Fruit fly (Drosophila melanogaster) whole organism, embryonic: ENCODE results near the gene CG33346.

ENCODE experiments used
- Ada2b ChIP-seq: fragments of 200-800 bp; sonication (Bioruptor generic); IDR thresholded peaks from 2 replicates; pipeline ENCODE4 v1.3.6; 2022; ENCODE audit warnings: missing biosample characterization, missing genetic modification characterization
- Aef1 ChIP-seq: fragments of 200-800 bp; sonication (Bioruptor generic); IDR thresholded peaks from 3 replicates; pipeline ENCODE4 v1.3.6; 2022; ENCODE audit warnings: missing biosample characterization, missing genetic modification characterization
- Awh ChIP-seq: fragments of 200-800 bp; sonication (Bioruptor generic); IDR thresholded peaks from 2 replicates; pipeline ENCODE4, ENCODE4 v1.3.6; 2022; ENCODE audit warnings: missing biosample characterization, missing genetic modification characterization
- CG12769 ChIP-seq: fragments of 200-800 bp; sonication (Bioruptor generic); optimal IDR thresholded peaks from 2 replicates; lab custom pipeline; 2019; ENCODE audit warnings: missing biosample characterization, mild to moderate bottlenecking, missing genetic modification characterization, moderate library complexity
- CG13894 ChIP-seq: fragments of 200-800 bp; sonication (Bioruptor generic); optimal IDR thresholded peaks from 3 replicates; lab custom pipeline; 2018; ENCODE audit warnings: missing biosample characterization, mild to moderate bottlenecking, missing genetic modification characterization, moderate library complexity
- CG14441 ChIP-seq: fragments of 200-800 bp; sonication (Bioruptor generic); IDR thresholded peaks from 2 replicates; pipeline ENCODE4 v1.3.6; 2022; ENCODE audit warnings: missing biosample characterization, missing genetic modification characterization
- CG1529 ChIP-seq: fragments of 200-800 bp; sonication (Bioruptor generic); optimal IDR thresholded peaks from 3 replicates; lab custom pipeline; 2018; ENCODE audit warnings: missing biosample characterization, missing genetic modification characterization
- CG18599 ChIP-seq: fragments of 200-800 bp; sonication (Bioruptor generic); optimal IDR thresholded peaks from 3 replicates; lab custom pipeline; 2017; ENCODE audit warnings: missing biosample characterization, missing genetic modification characterization, mild to moderate bottlenecking, moderate library complexity, missing genetic modification reagents
- CG2678 ChIP-seq: fragments of 200-800 bp; sonication (Bioruptor generic); optimal IDR thresholded peaks from 3 replicates; lab custom pipeline; 2019; ENCODE audit warnings: missing biosample characterization, mild to moderate bottlenecking, missing genetic modification characterization, moderate library complexity
- CG2889 ChIP-seq: fragments of 200-800 bp; sonication (Bioruptor generic); IDR thresholded peaks from 3 replicates; pipeline ENCODE4 v1.3.6; 2022; ENCODE audit warnings: missing biosample characterization, missing genetic modification characterization
- CG3407 ChIP-seq: fragments of 200-800 bp; sonication (Bioruptor generic); optimal IDR thresholded peaks from 2 replicates; lab custom pipeline; 2018; ENCODE audit warnings: missing biosample characterization, mild to moderate bottlenecking, missing genetic modification characterization
- CG6175 ChIP-seq: fragments of 200-800 bp; sonication (Bioruptor generic); IDR thresholded peaks from 3 replicates; pipeline ENCODE4 v1.3.6; 2022; ENCODE audit warnings: missing biosample characterization, missing genetic modification characterization
- CG7357 ChIP-seq: fragments of 200-800 bp; sonication (Bioruptor generic); IDR thresholded peaks from 3 replicates; pipeline ENCODE4 v1.3.6; 2022; ENCODE audit warnings: missing biosample characterization, missing genetic modification characterization
- CG7372 ChIP-seq: fragments of 200-800 bp; sonication (Bioruptor generic); IDR thresholded peaks from 2 replicates; pipeline ENCODE4 v1.3.6; 2022; ENCODE audit warnings: missing biosample characterization, missing genetic modification characterization
- Deaf1 ChIP-seq: fragments of 200-800 bp; optimal IDR thresholded peaks from 3 replicates; lab custom pipeline; 2019; ENCODE audit warnings: missing biosample characterization, mild to moderate bottlenecking, missing genetic modification characterization, moderate library complexity
- Fer1 ChIP-seq: fragments of 200-800 bp; sonication (Bioruptor generic); optimal IDR thresholded peaks from 2 replicates; lab custom pipeline; 2017; ENCODE audit warnings: missing biosample characterization, mild to moderate bottlenecking, missing genetic modification characterization
- Lim3 ChIP-seq: fragments of 200-800 bp; sonication (Bioruptor generic); IDR thresholded peaks from 2 replicates; pipeline ENCODE4 v1.3.6; 2022; ENCODE audit warnings: missing biosample characterization, missing genetic modification characterization
- Neu2 ChIP-seq: fragments of 200-800 bp; sonication (Bioruptor generic); optimal IDR thresholded peaks from 3 replicates; lab custom pipeline; 2016; ENCODE audit warnings: missing biosample characterization, missing genetic modification characterization, borderline replicate concordance
- Trl ChIP-seq, 3 experiments: fragments of >200 bp in 2 of 3; fragments of 200-800 bp in 1 of 3; sonication (Bioruptor generic) in 1 of 3; optimal IDR thresholded peaks; 2 replicates in 1 of 3; 3 replicates in 2 of 3; lab custom pipeline; 2016 to 2017; ENCODE audit warnings: missing biosample characterization in 1 of 3, missing genetic modification characterization in 1 of 3
- abd-A ChIP-seq: fragments of 200-800 bp; sonication (Bioruptor generic); optimal IDR thresholded peaks from 3 replicates; lab custom pipeline; 2019; ENCODE audit warnings: missing biosample characterization, mild to moderate bottlenecking, missing genetic modification characterization, moderate library complexity
- bsh ChIP-seq, 2 experiments: fragments of 200-800 bp; sonication (Bioruptor generic); optimal IDR thresholded peaks; 2 replicates each; lab custom pipeline; 2017 to 2018; ENCODE audit warnings: mild to moderate bottlenecking in 2 of 2, missing biosample characterization in 2 of 2, missing genetic modification characterization in 2 of 2, moderate library complexity in 1 of 2
- crol ChIP-seq: fragments of 200-800 bp; sonication (Bioruptor generic); IDR thresholded peaks from 2 replicates; pipeline ENCODE4 v1.3.6; 2022; ENCODE audit warnings: missing biosample characterization, missing genetic modification characterization
- en ChIP-seq: fragments of 200-800 bp; sonication (Bioruptor generic); optimal IDR thresholded peaks from 2 replicates; lab custom pipeline; 2016; ENCODE audit warnings: missing biosample characterization, missing genetic modification characterization
- gt ChIP-seq: fragments of 200-800 bp; sonication (Bioruptor generic); IDR thresholded peaks from 2 replicates; pipeline ENCODE4 v1.3.6; 2022; ENCODE audit warnings: missing biosample characterization, missing genetic modification characterization
- knrl ChIP-seq: fragments of 200-800 bp; sonication (Bioruptor generic); IDR thresholded peaks from 3 replicates; pipeline ENCODE4 v1.3.6; 2022; ENCODE audit warnings: missing biosample characterization, missing genetic modification characterization; ENCODE audit not compliant: partially characterized antibody
- lbe ChIP-seq: fragments of 200-800 bp; sonication (Bioruptor generic); optimal IDR thresholded peaks from 2 replicates; lab custom pipeline; 2016; ENCODE audit warnings: missing biosample characterization, mild to moderate bottlenecking, missing genetic modification characterization
- lmd ChIP-seq: fragments of 200-800 bp; sonication (Bioruptor generic); IDR thresholded peaks from 2 replicates; pipeline ENCODE4 v1.3.6; 2022; ENCODE audit warnings: missing biosample characterization, missing genetic modification characterization
- nerfin-1 ChIP-seq: fragments of 200-800 bp; sonication (Bioruptor generic); optimal IDR thresholded peaks from 3 replicates; lab custom pipeline; 2019; ENCODE audit warnings: missing biosample characterization, mild to moderate bottlenecking, missing genetic modification characterization, moderate library complexity
- repo ChIP-seq: fragments of 200-800 bp; sonication (Bioruptor generic); optimal IDR thresholded peaks from 2 replicates; lab custom pipeline; 2016; ENCODE audit warnings: missing biosample characterization, missing genetic modification characterization
- rib ChIP-seq: fragments of 200-800 bp; sonication (Bioruptor generic); IDR thresholded peaks from 2 replicates; pipeline ENCODE4 v1.3.6; 2022; ENCODE audit warnings: missing biosample characterization, missing genetic modification characterization
- vnd ChIP-seq: fragments of 200-800 bp; sonication (Bioruptor generic); IDR thresholded peaks from 3 replicates; pipeline ENCODE4 v1.3.6; 2022; ENCODE audit warnings: missing biosample characterization, missing genetic modification characterization; ENCODE audit not compliant: partially characterized antibody
- vvl ChIP-seq: fragments of 200-800 bp; sonication (Bioruptor generic); IDR thresholded peaks from 2 replicates; pipeline ENCODE4 v1.3.6; 2022; ENCODE audit warnings: missing biosample characterization, missing genetic modification characterization

CG33346 gene

dm6 chr3R:28650380-28650779 is 18.7 kb upstream of the CG33346 start, which contains the start of gene CG31050:
CG31050 (minus strand) TSS chr3R:28650480.
- no peak for TF ChIP-seq Awh
- TF ChIP-seq, all 482 proteins: peak for 0

DNA sequence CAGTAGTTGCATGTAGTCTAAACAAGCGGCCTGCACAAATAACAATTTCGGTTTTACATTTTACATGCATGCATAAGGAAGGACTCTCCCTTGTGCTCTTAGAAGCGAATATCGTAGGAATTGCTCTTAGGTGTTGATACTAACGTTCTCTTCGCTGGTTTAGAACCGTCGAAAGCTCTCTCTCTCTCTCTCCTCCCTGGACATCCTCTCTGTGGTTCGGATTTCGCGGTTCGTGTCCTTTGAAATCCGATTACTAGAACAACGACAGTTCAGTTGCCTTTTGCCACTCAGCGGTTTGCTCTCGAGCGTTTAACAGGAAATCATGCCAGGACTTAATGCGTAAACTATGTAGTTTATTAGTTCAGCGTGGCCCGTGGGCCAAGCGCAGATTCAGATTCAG is 14.4 kb upstream of the CG33346 start:
- TF ChIP-seq Deaf1 (tag; lab: Kevin White, UChicago) (peak; percentile 91), en (GFP tag; lab: Kevin White, UChicago) (no peak), CG18599 (no peak), CG7372 (GFP tag; lab: Robert Waterston, UW) (no peak), Trl (optimal IDR thresholded peaks at IDR 0.05; lab: Kevin White, UChicago) (peak; percentile 29 to 65), Trl (GFP tag; optimal IDR thresholded peaks at IDR 0.05; lab: Kevin White, UChicago) (no peak), abd-A (tag; lab: Kevin White, UChicago) (peak; percentile 2), CG14441 (GFP tag; lab: Robert Waterston, UW) (no peak)

DNA sequence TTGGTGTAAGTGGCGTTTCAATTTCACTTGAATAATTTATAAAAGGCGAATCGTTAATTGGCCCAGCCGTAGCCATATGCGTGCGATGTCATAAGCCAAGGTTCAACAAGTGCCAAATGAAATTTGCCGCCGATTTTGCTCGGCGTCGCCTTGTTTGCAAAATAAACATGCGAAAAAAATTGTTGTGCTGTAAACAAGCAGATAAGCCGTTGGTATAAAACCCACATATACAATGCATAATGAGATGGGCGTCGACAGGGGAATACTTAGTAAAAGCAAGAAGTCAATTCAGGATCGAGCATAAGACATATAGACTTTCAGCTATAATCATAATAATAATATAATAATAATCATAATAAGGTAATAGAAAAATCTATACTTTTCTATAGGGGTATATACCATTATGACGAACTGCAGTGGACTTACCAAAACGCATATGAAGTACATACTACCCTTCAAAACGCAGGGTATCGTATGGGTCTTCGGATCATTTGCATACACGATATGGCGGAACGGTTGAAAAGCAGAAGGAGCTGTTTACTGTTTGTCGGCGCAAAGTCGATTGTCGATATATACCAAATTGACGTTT is 12.8 kb upstream of the CG33346 start:
- no peak for TF ChIP-seq vvl (GFP tag; lab: Robert Waterston, UW)
- no peak for TF ChIP-seq lmd (GFP tag; lab: Robert Waterston, UW)
- no peak for TF ChIP-seq gt (GFP tag; lab: Robert Waterston, UW)
- no peak for TF ChIP-seq CG2889
- TF ChIP-seq repo (GFP tag; lab: Kevin White, UChicago): no peak
- no peak for TF ChIP-seq knrl (GFP tag; lab: Robert Waterston, UW)
- TF ChIP-seq CG7357: no peak
- TF ChIP-seq CG12769 (tag; lab: Kevin White, UChicago): no peak
- TF ChIP-seq Ada2b: no peak
- TF ChIP-seq CG1529 (GFP tag; lab: Kevin White, UChicago): no peak
- no peak for TF ChIP-seq Lim3 (GFP tag; lab: Robert Waterston, UW)
- TF ChIP-seq rib (GFP tag; lab: Robert Waterston, UW): no peak
- TF ChIP-seq bsh (GFP tag; optimal IDR thresholded peaks at IDR 0.05; lab: Kevin White, UChicago): no peak
- no peak for TF ChIP-seq Neu2 (GFP tag; lab: Kevin White, UChicago)
- no peak for TF ChIP-seq nerfin-1 (tag; lab: Kevin White, UChicago)
- no peak for TF ChIP-seq CG2678

DNA sequence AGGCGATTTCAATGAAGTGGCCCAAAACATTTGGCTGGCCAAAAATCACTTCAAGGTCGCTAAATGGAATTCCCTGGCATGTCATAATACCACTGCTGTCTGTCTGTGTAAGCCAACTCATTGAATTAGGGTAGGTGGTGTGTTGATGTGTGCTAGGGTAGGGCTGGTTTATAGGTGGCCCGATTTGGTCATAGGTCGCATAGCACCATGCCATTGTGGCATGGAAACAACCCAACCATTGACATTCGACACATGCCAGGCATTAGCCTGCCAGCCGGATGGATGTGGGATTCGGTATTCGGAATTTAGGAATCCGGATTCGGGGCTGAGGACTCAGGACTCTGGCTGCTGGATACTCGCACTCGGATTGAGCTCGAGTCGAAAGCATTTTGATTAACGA is 6.1 kb upstream of the CG33346 start:
- TF ChIP-seq crol (GFP tag; lab: Robert Waterston, UW) (no peak), lbe (GFP tag; lab: Kevin White, UChicago) (no peak), abd-A (tag; lab: Kevin White, UChicago) (peak; percentile 9), CG13894 (tag; lab: Kevin White, UChicago) (peak; percentile 92)

DNA sequence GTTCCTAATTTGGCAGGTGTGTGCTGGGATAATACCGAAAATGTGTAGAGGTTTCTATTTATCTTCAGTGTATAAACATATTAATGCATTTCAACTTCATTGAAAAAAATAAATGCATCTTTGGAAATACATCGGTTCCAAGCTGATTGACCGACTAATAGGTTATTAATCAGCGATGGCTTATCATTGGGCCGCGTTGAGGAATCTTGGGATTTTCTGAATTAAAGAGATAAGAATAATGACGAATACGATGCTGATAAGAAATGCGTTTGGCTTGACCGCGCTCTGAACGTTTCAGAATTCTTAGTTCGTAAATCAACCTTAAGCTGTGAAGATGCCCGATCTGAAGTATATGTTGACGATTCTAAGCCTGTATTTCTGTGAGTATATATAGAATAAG is 1.4 kb downstream of the CG33346 start, which contains the start of gene Sid:
Gene Sid (plus strand): TSS at position 301 of the 400 bp plus-strand sequence.
- no peak for TF ChIP-seq vnd (GFP tag; lab: Robert Waterston, UW)
- TF ChIP-seq Fer1 (GFP tag; lab: Kevin White, UChicago): no peak
- no peak for TF ChIP-seq Aef1
- TF ChIP-seq CG3407 (GFP tag; lab: Kevin White, UChicago): no peak
- TF ChIP-seq CG6175 (GFP tag; lab: Robert Waterston, UW): no peak
